Worm (Caenorhabditis elegans) whole organism, L4/young adult: ENCODE data around the gene ZK1248.5.
A peak's percentile ranks its signal among the peaks of the same experiment; 100 is the strongest.

Experiments
- W03F9.2 ChIP-seq: fragments of 150-350 bp; optimal IDR thresholded peaks from 2 replicates; lab custom pipeline; 2014; ENCODE audit warnings: missing biosample characterization, missing genetic modification characterization
- dao-5 ChIP-seq: sonication (generic microtip); optimal IDR thresholded peaks from 2 replicates; lab custom pipeline; 2016; ENCODE audit warnings: missing genotype, missing genetic modification characterization, moderate library complexity, missing compliant biosample characterization
- him-1 ChIP-seq: sonication (generic microtip); optimal IDR thresholded peaks from 2 replicates; lab custom pipeline; 2016; ENCODE audit warnings: missing genotype, missing genetic modification reagents, missing genetic modification characterization, missing compliant biosample characterization

The ZK1248.5 gene

DNA sequence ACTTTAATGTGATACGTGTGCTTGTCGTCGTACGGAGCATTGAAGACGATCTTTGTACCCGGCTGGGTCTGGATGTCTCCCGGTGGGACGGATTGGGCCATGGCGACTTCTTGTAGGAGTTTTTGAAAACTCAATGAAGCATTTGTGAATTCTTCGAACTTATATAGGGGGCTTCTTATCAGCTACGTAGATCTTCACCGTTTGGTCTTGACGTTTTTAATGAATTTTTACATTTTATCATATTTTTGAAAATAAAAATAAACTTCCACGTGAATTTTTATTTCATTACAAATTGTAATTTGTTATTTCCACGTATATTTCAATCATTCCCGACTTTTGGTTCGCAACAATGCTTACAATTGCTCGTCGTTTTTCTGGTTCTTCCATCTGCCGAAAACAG lies at the start of gene ZK1248.5, which contains the start of gene msp-64:
Gene ZK1248.5, plus strand, starts transcription at position 285 of the 400 bp plus-strand sequence.
Gene msp-64, minus strand, starts transcription at position 101 of the 400 bp plus-strand sequence.
- TF ChIP-seq dao-5 (tag; lab: Kevin White, UChicago) (no peak), W03F9.2 (tag; lab: Kevin White, UChicago) (no peak), him-1 (tag; lab: Kevin White, UChicago) (no peak)

ce11 chrII:5765318-5765717 lies 45.0 kb upstream of the ZK1248.5 start, which contains the start of gene ifb-1:
TSS of gene ifb-1 (plus strand) at chrII:5765618.
- no peak for TF ChIP-seq W03F9.2 (tag; lab: Kevin White, UChicago)

ce11 chrII:5768274-5768820 lies 42.0 kb upstream of the ZK1248.5 start:
- TF ChIP-seq dao-5 (tag; lab: Kevin White, UChicago) (no peak), him-1 (tag; lab: Kevin White, UChicago) (no peak), W03F9.2 (tag; lab: Kevin White, UChicago) (no peak)

ce11 chrII:5772547-5773142 lies 37.7 kb upstream of the ZK1248.5 start:
- TF ChIP-seq him-1 (tag; lab: Kevin White, UChicago) (peak; percentile 28), dao-5 (tag; lab: Kevin White, UChicago) (no peak)

DNA sequence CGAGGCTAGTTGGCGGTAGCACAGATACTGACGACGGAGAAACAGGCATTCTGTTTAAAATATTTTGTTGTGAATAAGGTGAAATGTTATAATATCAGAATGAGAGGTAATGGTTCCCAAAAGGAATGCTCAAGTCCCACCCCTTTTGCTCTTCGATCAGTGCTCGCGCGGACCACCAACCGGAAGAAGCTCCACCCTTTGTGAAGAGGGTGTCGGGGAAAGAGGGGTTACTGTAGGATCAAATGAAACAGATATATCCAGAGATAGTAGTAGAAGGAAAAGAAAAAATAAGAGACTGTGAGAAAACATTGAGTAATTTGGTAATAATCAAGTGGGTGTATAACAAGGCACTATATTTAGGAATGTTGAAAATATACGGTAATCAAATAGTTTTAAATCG lies 36.2 kb upstream of the ZK1248.5 start, which contains the start of the genes dmd-5 and F10C1.1:
Gene dmd-5, minus strand, starts transcription at position 101 of the 400 bp plus-strand sequence.
Gene F10C1.1, plus strand, starts transcription at position 110 of the 400 bp plus-strand sequence.
- TF ChIP-seq W03F9.2 (tag; lab: Kevin White, UChicago) = no peak
- no peak for TF ChIP-seq him-1 (tag; lab: Kevin White, UChicago)
- TF ChIP-seq dao-5 (tag; lab: Kevin White, UChicago) = no peak

- TF ChIP-seq him-1 (tag; lab: Kevin White, UChicago) = no peak
Observed at ce11 chrII:5774879-5775278, 35.4 kb upstream of the ZK1248.5 start.

ce11 chrII:5777372-5777771 lies 32.9 kb upstream of the ZK1248.5 start:
- TF ChIP-seq him-1 (tag; lab: Kevin White, UChicago) (no peak), W03F9.2 (tag; lab: Kevin White, UChicago) (no peak), dao-5 (tag; lab: Kevin White, UChicago) (no peak)

DNA sequence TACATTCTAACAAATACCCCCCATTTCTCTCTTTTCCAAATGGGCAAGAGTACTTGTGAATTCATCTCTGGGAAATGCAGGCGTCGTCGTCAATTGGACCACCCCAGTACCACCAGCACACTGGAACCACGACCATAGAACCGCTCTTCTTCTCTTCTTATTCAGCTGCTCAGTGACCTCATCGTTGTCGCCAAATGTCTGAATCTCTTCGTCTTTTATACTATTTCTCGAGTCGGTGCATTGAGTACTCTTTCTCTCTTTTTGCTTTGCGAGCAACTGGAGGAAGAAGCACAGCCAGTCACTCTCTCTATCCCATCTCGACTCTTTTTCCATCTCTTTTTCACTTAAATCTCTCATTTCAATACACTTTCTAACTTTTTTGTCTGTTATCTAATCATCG lies 30.4 kb upstream of the ZK1248.5 start:
- TF ChIP-seq W03F9.2 (tag; lab: Kevin White, UChicago) (no peak), him-1 (tag; lab: Kevin White, UChicago) (peak; percentile 75), dao-5 (tag; lab: Kevin White, UChicago) (no peak)

DNA sequence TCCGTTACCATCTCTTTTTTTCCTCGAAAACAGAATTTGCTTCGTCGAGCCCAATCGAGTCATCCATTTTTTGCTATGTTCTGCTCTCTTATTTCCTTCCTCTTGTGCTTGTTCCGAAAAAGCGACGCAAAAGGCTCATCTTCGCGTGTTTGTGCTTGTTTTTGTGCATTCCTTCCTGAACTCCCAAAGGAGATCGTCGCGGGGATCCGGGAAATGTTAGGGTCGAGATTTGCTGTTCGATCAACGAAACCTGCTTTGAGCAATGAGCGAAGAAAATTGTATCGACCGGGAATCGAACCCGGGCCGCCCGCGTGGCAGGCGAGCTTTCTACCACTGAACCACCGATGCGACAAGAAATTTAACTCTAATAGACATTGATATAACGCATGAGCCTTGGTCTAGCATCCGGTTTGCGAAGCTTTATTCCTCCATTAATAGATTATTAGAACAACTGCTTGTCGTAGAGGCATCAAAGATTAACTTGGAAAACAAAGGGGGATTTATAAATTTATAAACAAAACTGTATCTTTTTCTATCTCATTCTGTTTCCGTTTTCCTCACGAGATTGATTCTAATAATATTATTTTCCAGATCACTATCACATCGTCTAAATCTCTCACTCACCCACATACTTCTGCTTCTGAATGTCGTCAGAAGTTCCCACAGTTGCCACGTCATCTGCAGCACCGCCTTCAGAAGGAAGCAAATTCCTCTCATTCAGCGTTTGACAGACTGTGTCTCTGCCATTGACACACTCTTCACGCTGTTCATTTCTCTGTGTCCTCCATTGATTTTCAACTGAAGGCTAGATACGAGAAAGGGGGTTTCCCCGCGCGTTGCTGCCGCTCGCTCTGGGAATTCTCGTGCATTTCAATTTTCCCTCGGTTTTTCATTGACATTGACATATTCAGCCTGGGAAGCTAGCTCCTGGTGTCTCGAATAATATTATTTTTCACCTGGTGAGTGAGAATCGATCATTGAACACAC lies 28.1 kb upstream of the ZK1248.5 start, which contains the start of gene K05F1.6:
Gene K05F1.6, plus strand, starts transcription at position 586 of the 987 bp plus-strand sequence.
- TF ChIP-seq dao-5 (tag; lab: Kevin White, UChicago) = peak; percentile 47
- TF ChIP-seq W03F9.2 (tag; lab: Kevin White, UChicago) = peak; percentile 67
- TF ChIP-seq him-1 (tag; lab: Kevin White, UChicago) = peak; percentile 34

ce11 chrII:5785504-5785903 lies 24.8 kb upstream of the ZK1248.5 start:
- TF ChIP-seq dao-5 (tag; lab: Kevin White, UChicago) (no peak), him-1 (tag; lab: Kevin White, UChicago) (no peak), W03F9.2 (tag; lab: Kevin White, UChicago) (no peak)

ce11 chrII:5788815-5789214 lies 21.5 kb upstream of the ZK1248.5 start, which contains the start of gene K05F1.13:
TSS of gene K05F1.13 (plus strand) at chrII:5789115.
- no peak for TF ChIP-seq him-1 (tag; lab: Kevin White, UChicago)
- TF ChIP-seq dao-5 (tag; lab: Kevin White, UChicago) = no peak
- TF ChIP-seq W03F9.2 (tag; lab: Kevin White, UChicago) = no peak

DNA sequence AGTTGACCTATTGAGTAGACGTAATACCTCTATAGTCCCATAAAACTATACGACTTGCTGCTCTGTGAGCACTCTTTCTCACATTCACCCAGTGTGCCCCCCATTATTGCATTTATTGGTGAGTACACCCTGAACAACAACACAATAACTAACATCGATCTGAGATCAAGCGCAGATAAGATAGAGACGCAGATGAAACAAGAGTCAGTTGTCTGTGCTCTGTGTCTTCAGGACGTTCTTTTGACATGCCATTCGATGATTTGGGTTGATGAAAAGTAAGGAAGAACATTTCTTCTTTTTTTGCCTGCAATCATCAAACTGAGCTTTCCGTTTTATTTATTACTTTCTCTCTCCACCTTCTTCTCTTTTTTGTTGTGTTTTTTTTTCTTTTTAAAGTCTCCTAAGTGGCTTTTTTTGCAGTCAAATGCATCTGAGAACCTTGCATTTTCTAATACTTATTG lies 20.0 kb upstream of the ZK1248.5 start, which contains the start of gene lect-2:
Gene lect-2, plus strand, starts transcription at position 411 of the 461 bp plus-strand sequence.
- no peak for TF ChIP-seq dao-5 (tag; lab: Kevin White, UChicago)
- TF ChIP-seq him-1 (tag; lab: Kevin White, UChicago) = no peak
- no peak for TF ChIP-seq W03F9.2 (tag; lab: Kevin White, UChicago)

- TF ChIP-seq W03F9.2 (tag; lab: Kevin White, UChicago) = no peak
- no peak for TF ChIP-seq dao-5 (tag; lab: Kevin White, UChicago)
- no peak for TF ChIP-seq him-1 (tag; lab: Kevin White, UChicago)
Observed at ce11 chrII:5792490-5792889, 17.8 kb upstream of the ZK1248.5 start, which contains the start of gene K05F1.14. TSS of gene K05F1.14 (minus strand) at chrII:5792590.
